Worm (Caenorhabditis elegans): Measurements from ENCODE around the gene nhr-233.

- no peak for TF ChIP-seq dve-1 (tag; optimal IDR thresholded peaks at IDR 0.05)
- no peak for TF ChIP-seq pha-4 (tag; optimal IDR thresholded peaks at IDR 0.05)
- TF ChIP-seq dmd-4 (tag; optimal IDR thresholded peaks at IDR 0.05; ENCODE audit: borderline replicate concordance) = no peak
- TF ChIP-seq sox-4 (tag; optimal IDR thresholded peaks at IDR 0.05) = no peak
These were observed 29.9 kb downstream of the nhr-233 start for ce11 chrV:16540657-16541056.
